Worm (Caenorhabditis elegans) whole organism, L3 larva: ENCODE data around the gene B0336.12.

Experiments
- nhr-12 ChIP-seq: fragments of 150-350 bp; optimal IDR thresholded peaks from 2 replicates; lab custom pipeline; 2014; ENCODE audit warnings: missing biosample characterization, missing genetic modification characterization
- nhr-23 ChIP-seq: fragments of 150-350 bp; optimal IDR thresholded peaks from 2 replicates; lab custom pipeline; 2014; ENCODE audit warnings: missing biosample characterization, missing genetic modification reagents, missing genetic modification characterization

DNA sequence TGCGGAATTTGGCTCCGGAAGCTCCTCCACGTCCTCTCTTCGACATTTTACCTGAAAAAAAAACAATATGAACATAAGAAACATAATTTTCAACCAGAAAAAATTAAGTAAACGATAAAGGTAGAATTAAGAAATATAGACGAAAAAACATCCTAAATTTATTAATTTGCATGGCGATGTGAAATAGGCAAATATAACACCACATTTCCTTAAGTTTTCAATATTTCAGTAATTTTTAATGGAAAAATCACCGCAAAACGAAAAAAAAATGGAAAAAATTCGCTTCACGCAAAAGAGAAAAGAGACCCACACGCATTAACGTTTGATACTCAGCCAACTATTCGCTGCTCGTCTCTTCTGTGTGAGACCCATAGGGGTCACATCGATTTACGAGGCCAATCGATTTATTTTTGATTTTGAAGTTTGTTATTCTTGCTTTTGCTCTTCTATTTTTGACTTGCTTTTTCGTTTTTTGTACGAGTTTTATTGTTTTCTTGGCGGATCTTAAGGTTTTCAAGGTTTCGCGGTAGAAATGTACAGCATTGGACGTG lies 3.8 kb downstream of the B0336.12 start, which contains the start of gene rpl-23:
- TF ChIP-seq nhr-12 (tag; lab: Kevin White, UChicago) = no peak
- peak; percentile 99 for TF ChIP-seq nhr-23 (tag; lab: Kevin White, UChicago)
